Worm (Caenorhabditis elegans) whole organism, L3 larva: ENCODE results near the gene srab-10.

ENCODE experiments used
- aly-2 ChIP-seq: fragments of 150-350 bp; optimal IDR thresholded peaks from 2 replicates; lab custom pipeline; 2014; ENCODE audit warnings: missing biosample characterization, missing genetic modification characterization
- egl-5 ChIP-seq: fragments of 150-350 bp; optimal IDR thresholded peaks from 2 replicates; lab custom pipeline; 2017; ENCODE audit warnings: missing biosample characterization, missing genetic modification reagents, missing genetic modification characterization, inconsistent platforms
- fos-1 ChIP-seq: fragments of 150-350 bp; optimal IDR thresholded peaks from 2 replicates; lab custom pipeline; 2014; ENCODE audit warnings: missing biosample characterization, missing genetic modification characterization
- nhr-12 ChIP-seq: fragments of 150-350 bp; optimal IDR thresholded peaks from 2 replicates; lab custom pipeline; 2014; ENCODE audit warnings: missing biosample characterization, missing genetic modification characterization
- nhr-76 ChIP-seq: fragments of 150-350 bp; sonication (generic microtip); optimal IDR thresholded peaks from 5 replicates; lab custom pipeline; 2014; ENCODE audit warnings: missing biosample characterization, missing genetic modification characterization
- pha-4 ChIP-seq: fragments of 150-350 bp; optimal IDR thresholded peaks from 2 replicates; lab custom pipeline; 2014; ENCODE audit warnings: missing biosample characterization, missing genetic modification reagents, missing genetic modification characterization
- pqm-1 ChIP-seq: fragments of 150-350 bp; optimal IDR thresholded peaks from 2 replicates; lab custom pipeline; 2017; ENCODE audit warnings: missing biosample characterization, missing genetic modification characterization, inconsistent platforms
- snpc-4 ChIP-seq: fragments of 150-350 bp; optimal IDR thresholded peaks from 2 replicates; lab custom pipeline; 2014; ENCODE audit warnings: missing biosample characterization, missing genetic modification characterization
- ztf-4 ChIP-seq: fragments of 150-350 bp; optimal IDR thresholded peaks from 2 replicates; lab custom pipeline; 2014; ENCODE audit warnings: missing biosample characterization, missing genetic modification characterization

- TF ChIP-seq nhr-12 (tag; lab: Kevin White, UChicago), result no peak
- TF ChIP-seq snpc-4, result no peak
- no peak for TF ChIP-seq egl-5 (tag; lab: Kevin White, UChicago)
- no peak for TF ChIP-seq ztf-4 (tag; lab: Kevin White, UChicago)
- TF ChIP-seq nhr-76 (tag; lab: Kevin White, UChicago), result no peak
- no peak for TF ChIP-seq fos-1
- TF ChIP-seq pha-4, result no peak
- TF ChIP-seq pqm-1 (tag; lab: Kevin White, UChicago), result no peak
- no peak for TF ChIP-seq aly-2
Measured at ce11 chrV:3144494-3144893, at the start of gene srab-10.
